Worm (Caenorhabditis elegans) whole organism, L2 larva: ENCODE data around the gene D1086.18.

Experiments
- C34F6.9 ChIP-seq: fragments of 150-350 bp; optimal IDR thresholded peaks from 2 replicates; lab custom pipeline; 2014; ENCODE audit warnings: missing biosample characterization, missing genetic modification characterization
- F13H6.1 ChIP-seq: sonication (generic microtip); optimal IDR thresholded peaks from 2 replicates; lab custom pipeline; 2016; ENCODE audit warnings: missing genetic modification characterization, missing compliant biosample characterization
- R02D3.7 ChIP-seq: fragments of 150-350 bp; optimal IDR thresholded peaks from 2 replicates; lab custom pipeline; 2014; ENCODE audit warnings: missing biosample characterization, missing genetic modification characterization
- Y55F3AM.14 ChIP-seq: fragments of 200-800 bp; sonication (Bioruptor generic); optimal IDR thresholded peaks from 2 replicates; lab custom pipeline; 2018; ENCODE audit warnings: mild to moderate bottlenecking, missing genetic modification characterization, missing compliant biosample characterization
- ZK546.5 ChIP-seq: sonication (generic microtip); optimal IDR thresholded peaks from 2 replicates; lab custom pipeline; 2017; ENCODE audit warnings: missing biosample characterization, missing genetic modification characterization
- alr-1 ChIP-seq: fragments of 150-350 bp; optimal IDR thresholded peaks from 2 replicates; lab custom pipeline; 2014; ENCODE audit warnings: missing biosample characterization, missing genetic modification characterization
- aly-2 ChIP-seq: fragments of 150-350 bp; optimal IDR thresholded peaks from 2 replicates; lab custom pipeline; 2014; ENCODE audit warnings: missing biosample characterization, missing genetic modification characterization
- ama-1 ChIP-seq: fragments of 150-350 bp; optimal IDR thresholded peaks from 2 replicates; lab custom pipeline; 2018; ENCODE audit warnings: inconsistent platforms
- blmp-1 ChIP-seq: sonication (generic microtip); optimal IDR thresholded peaks from 2 replicates; lab custom pipeline; 2017; ENCODE audit warnings: missing genetic modification characterization, mild to moderate bottlenecking, missing compliant biosample characterization, antibody characterized with exemption, moderate library complexity; ENCODE audit not compliant: insufficient read depth
- ceh-16 ChIP-seq: fragments of 150-350 bp; optimal IDR thresholded peaks from 2 replicates; lab custom pipeline; 2014; ENCODE audit warnings: missing biosample characterization, missing genetic modification characterization
- ceh-82 ChIP-seq: fragments of 150-350 bp; optimal IDR thresholded peaks from 2 replicates; lab custom pipeline; 2014; ENCODE audit warnings: missing biosample characterization, missing genetic modification characterization
- crh-2 ChIP-seq: sonication (generic microtip); optimal IDR thresholded peaks from 2 replicates; lab custom pipeline; 2017; ENCODE audit warnings: missing biosample characterization, missing genetic modification characterization
- dmd-4 ChIP-seq: sonication (generic microtip); optimal IDR thresholded peaks from 2 replicates; lab custom pipeline; 2017; ENCODE audit warnings: missing biosample characterization, missing genetic modification characterization
- egl-27 ChIP-seq: sonication (generic microtip); optimal IDR thresholded peaks from 3 replicates; lab custom pipeline; 2017; ENCODE audit warnings: missing biosample characterization, missing genetic modification reagents, missing genetic modification characterization
- elt-1 ChIP-seq: fragments of 150-350 bp; optimal IDR thresholded peaks from 2 replicates; lab custom pipeline; 2014; ENCODE audit warnings: missing biosample characterization, missing genetic modification characterization
- elt-3 ChIP-seq: sonication (generic microtip); optimal IDR thresholded peaks from 2 replicates; lab custom pipeline; 2017; ENCODE audit warnings: missing biosample characterization, missing genetic modification characterization
- fos-1 ChIP-seq: fragments of 150-350 bp; optimal IDR thresholded peaks from 2 replicates; lab custom pipeline; 2014; ENCODE audit warnings: missing biosample characterization, missing genetic modification characterization
- gmeb-1 ChIP-seq: fragments of 150-350 bp; optimal IDR thresholded peaks from 2 replicates; lab custom pipeline; 2014; ENCODE audit warnings: missing biosample characterization, missing genetic modification characterization
- lin-11 ChIP-seq: fragments of 150-350 bp; sonication (generic microtip); optimal IDR thresholded peaks from 2 replicates; lab custom pipeline; 2014; ENCODE audit warnings: missing biosample characterization, missing genetic modification characterization, inconsistent platforms, mixed read lengths
- lin-13 ChIP-seq: fragments of 150-350 bp; optimal IDR thresholded peaks from 2 replicates; lab custom pipeline; 2014; ENCODE audit warnings: missing biosample characterization, missing genetic modification reagents, missing genetic modification characterization
- lin-39 ChIP-seq: fragments of 150-350 bp; optimal IDR thresholded peaks from 2 replicates; lab custom pipeline; 2014; ENCODE audit warnings: missing biosample characterization, missing genetic modification reagents, missing genetic modification characterization
- lsy-2 ChIP-seq, 2 experiments: fragments of 150-350 bp in 1 of 2; sonication (generic microtip) in 1 of 2; optimal IDR thresholded peaks; 2 replicates each; lab custom pipeline; 2014 to 2017; ENCODE audit warnings: missing biosample characterization in 2 of 2, missing genetic modification characterization in 2 of 2
- mab-5 ChIP-seq: fragments of 150-350 bp; optimal IDR thresholded peaks from 2 replicates; lab custom pipeline; 2014; ENCODE audit warnings: missing biosample characterization, missing genetic modification characterization
- mbf-1 ChIP-seq: sonication (generic microtip); optimal IDR thresholded peaks from 2 replicates; lab custom pipeline; 2017; ENCODE audit warnings: missing biosample characterization, missing genetic modification characterization
- mdl-1 ChIP-seq, 2 experiments: fragments of 150-350 bp in 1 of 2; sonication (generic microtip) in 1 of 2; optimal IDR thresholded peaks; 2 replicates each; lab custom pipeline; 2017; ENCODE audit warnings: missing biosample characterization in 2 of 2, missing genetic modification characterization in 2 of 2
- nhr-10 ChIP-seq: sonication (generic microtip); optimal IDR thresholded peaks from 2 replicates; lab custom pipeline; 2017; ENCODE audit warnings: missing biosample characterization, missing genetic modification characterization
- nhr-11 ChIP-seq: fragments of 150-350 bp; optimal IDR thresholded peaks from 2 replicates; lab custom pipeline; 2014; ENCODE audit warnings: missing biosample characterization, missing genetic modification characterization
- nhr-12 ChIP-seq: fragments of 150-350 bp; optimal IDR thresholded peaks from 2 replicates; lab custom pipeline; 2014; ENCODE audit warnings: missing biosample characterization, missing genetic modification characterization
- nhr-129 ChIP-seq: fragments of 150-350 bp; optimal IDR thresholded peaks from 2 replicates; lab custom pipeline; 2014; ENCODE audit warnings: missing biosample characterization, missing genetic modification characterization
- nhr-21 ChIP-seq: fragments of 150-350 bp; optimal IDR thresholded peaks from 2 replicates; lab custom pipeline; 2014; ENCODE audit warnings: missing biosample characterization, missing genetic modification characterization
- nhr-23 ChIP-seq: fragments of 150-350 bp; optimal IDR thresholded peaks from 2 replicates; lab custom pipeline; 2014; ENCODE audit warnings: missing biosample characterization, missing genetic modification reagents, missing genetic modification characterization
- nhr-237 ChIP-seq: fragments of 150-350 bp; optimal IDR thresholded peaks from 2 replicates; lab custom pipeline; 2014; ENCODE audit warnings: missing biosample characterization, missing genetic modification characterization
- nhr-25 ChIP-seq: fragments of 150-350 bp; sonication (generic microtip); optimal IDR thresholded peaks from 3 replicates; lab custom pipeline; 2014; ENCODE audit warnings: missing biosample characterization, missing genetic modification characterization
- nhr-6 ChIP-seq: fragments of 150-350 bp; optimal IDR thresholded peaks from 2 replicates; lab custom pipeline; 2014; ENCODE audit warnings: missing biosample characterization, missing genetic modification characterization
- nhr-77 ChIP-seq: fragments of 150-350 bp; optimal IDR thresholded peaks from 2 replicates; lab custom pipeline; 2014; ENCODE audit warnings: missing biosample characterization, missing genetic modification characterization
- peb-1 ChIP-seq: fragments of 150-350 bp; optimal IDR thresholded peaks from 2 replicates; lab custom pipeline; 2014; ENCODE audit warnings: missing biosample characterization, missing genetic modification characterization
- sem-4 ChIP-seq: fragments of 150-350 bp; optimal IDR thresholded peaks from 2 replicates; lab custom pipeline; 2014; ENCODE audit warnings: missing biosample characterization, missing genetic modification reagents, missing genetic modification characterization
- skn-1 ChIP-seq: sonication (generic microtip); optimal IDR thresholded peaks from 2 replicates; lab custom pipeline; 2017; ENCODE audit warnings: missing biosample characterization, missing genetic modification characterization
- sma-3 ChIP-seq: sonication (generic microtip); optimal IDR thresholded peaks from 2 replicates; lab custom pipeline; 2016; ENCODE audit warnings: missing genetic modification reagents, missing genetic modification characterization, missing compliant biosample characterization
- sma-9 ChIP-seq, 2 experiments: fragments of 150-350 bp in 1 of 2; sonication (generic microtip) in 1 of 2; optimal IDR thresholded peaks; 2 replicates each; lab custom pipeline; 2014 to 2016; ENCODE audit warnings: missing genetic modification characterization in 2 of 2, mild to moderate bottlenecking in 1 of 2, missing biosample characterization in 1 of 2, missing compliant biosample characterization in 1 of 2, missing genetic modification reagents in 1 of 2, moderate library complexity in 1 of 2
- snpc-4 ChIP-seq: fragments of 150-350 bp; optimal IDR thresholded peaks from 2 replicates; lab custom pipeline; 2014; ENCODE audit warnings: missing biosample characterization, missing genetic modification characterization
- unc-39 ChIP-seq: fragments of 150-350 bp; optimal IDR thresholded peaks from 2 replicates; lab custom pipeline; 2014; ENCODE audit warnings: missing biosample characterization, missing genetic modification characterization
- unc-55 ChIP-seq: fragments of 150-350 bp; sonication (generic microtip); optimal IDR thresholded peaks from 3 replicates; lab custom pipeline; 2014; ENCODE audit warnings: missing biosample characterization, missing genetic modification reagents, missing genetic modification characterization
- unc-62 ChIP-seq: fragments of 150-350 bp; optimal IDR thresholded peaks from 2 replicates; lab custom pipeline; 2014; ENCODE audit warnings: missing biosample characterization, missing genetic modification reagents, missing genetic modification characterization
- zag-1 ChIP-seq: fragments of 150-350 bp; optimal IDR thresholded peaks from 2 replicates; lab custom pipeline; 2014; ENCODE audit warnings: missing biosample characterization, missing genetic modification characterization
- ztf-1 ChIP-seq: fragments of 200-800 bp; sonication (Bioruptor generic); conservative IDR thresholded peaks from 2 replicates; pipeline ENCODE4 v1.3.6; 2022; ENCODE audit warnings: missing genetic modification characterization, missing compliant biosample characterization
- ztf-11 ChIP-seq: sonication (generic microtip); optimal IDR thresholded peaks from 2 replicates; lab custom pipeline; 2017; ENCODE audit warnings: missing biosample characterization, missing genetic modification characterization
- ztf-4 ChIP-seq: fragments of 150-350 bp; optimal IDR thresholded peaks from 2 replicates; lab custom pipeline; 2014; ENCODE audit warnings: missing biosample characterization, missing genetic modification characterization

Gene D1086.18

ce11 chrV:14090309-14090967 lies 4.7 kb downstream of the D1086.18 start, which contains the start of the genes D1086.5 and him-5:
D1086.5 (minus strand) TSS chrV:14090359.
him-5 (plus strand) TSS chrV:14090426.
- TF ChIP-seq Y55F3AM.14 (GFP tag; lab: Kevin White, UChicago) (no peak), mbf-1 (no peak), nhr-10 (tag; lab: Kevin White, UChicago) (no peak)

ce11 chrV:14092403-14092802 lies 6.7 kb downstream of the D1086.18 start, which contains the start of gene D1086.3:
D1086.3 (plus strand) TSS chrV:14092792.
- TF ChIP-seq ceh-82 (tag; lab: Kevin White, UChicago) (no peak), lin-13 (GFP tag; lab: Kevin White, UChicago) (peak; percentile 8), R02D3.7 (tag; lab: Kevin White, UChicago) (no peak), sma-9 (GFP tag; optimal IDR thresholded peaks at IDR 0.05; lab: Kevin White, UChicago) (peak; percentile 40), sma-9 (tag; optimal IDR thresholded peaks at IDR 0.05; lab: Kevin White, UChicago) (no peak), nhr-11 (tag; lab: Kevin White, UChicago) (no peak), nhr-23 (tag; lab: Kevin White, UChicago) (no peak), snpc-4 (peak; percentile 97), gmeb-1 (no peak), egl-27 (no peak), ceh-16 (tag; lab: Kevin White, UChicago) (no peak), ama-1 (lab: Kevin White, UChicago) (peak; percentile 91), fos-1 (tag; lab: Kevin White, UChicago) (peak; percentile 1), nhr-237 (tag; lab: Kevin White, UChicago) (no peak), elt-1 (no peak), nhr-21 (tag; lab: Kevin White, UChicago) (peak; percentile 39), F13H6.1 (tag; lab: Kevin White, UChicago) (no peak), nhr-77 (tag; lab: Kevin White, UChicago) (no peak), ztf-1 (GFP tag; lab: Robert Waterston, UW) (0 out of 2 replicates have a peak, but pooled peaks have one; percentile 30), lsy-2 (tag; optimal IDR thresholded peaks at IDR 0.05; lab: Kevin White, UChicago) (peak in 1 of 2 experiments; percentile 44), ztf-4 (tag; lab: Kevin White, UChicago) (no peak), nhr-10 (tag; lab: Kevin White, UChicago) (no peak), elt-3 (tag; lab: Kevin White, UChicago) (no peak), unc-55 (GFP tag; lab: Kevin White, UChicago) (no peak), crh-2 (tag; lab: Kevin White, UChicago) (no peak), nhr-25 (no peak), unc-39 (tag; lab: Kevin White, UChicago) (no peak), skn-1 (no peak), lin-39 (tag; lab: Kevin White, UChicago) (no peak), peb-1 (no peak), ztf-11 (no peak), C34F6.9 (tag; lab: Kevin White, UChicago) (peak; percentile 5), blmp-1 (no peak), mdl-1 (tag; optimal IDR thresholded peaks at IDR 0.05; lab: Kevin White, UChicago) (no peak), mab-5 (tag; lab: Kevin White, UChicago) (no peak), aly-2 (tag; lab: Kevin White, UChicago) (no peak), nhr-12 (tag; lab: Kevin White, UChicago) (no peak), sma-3 (GFP tag; lab: Kevin White, UChicago) (peak; percentile 35), zag-1 (no peak), sem-4 (tag; lab: Kevin White, UChicago) (no peak), Y55F3AM.14 (GFP tag; lab: Kevin White, UChicago) (no peak), mbf-1 (no peak), alr-1 (no peak), nhr-129 (tag; lab: Kevin White, UChicago) (peak; percentile 30), nhr-6 (tag; lab: Kevin White, UChicago) (no peak), dmd-4 (tag; lab: Kevin White, UChicago) (no peak), unc-62 (GFP tag; lab: Kevin White, UChicago) (no peak), lin-11 (tag; lab: Kevin White, UChicago) (no peak), ZK546.5 (no peak)
